Worm (Caenorhabditis elegans) whole organism, L4 larva: Measurements from ENCODE around the gene col-114.

Experiments
- D1046.2 ChIP-seq: fragments of 200-800 bp; sonication (Bioruptor generic); IDR thresholded peaks from 2 replicates; pipeline ENCODE4 v1.3.6; 2022; ENCODE audit warnings: missing genetic modification characterization, missing compliant biosample characterization
- F10B5.3 ChIP-seq: sonication (generic microtip); optimal IDR thresholded peaks from 2 replicates; lab custom pipeline; 2016; ENCODE audit warnings: mild to moderate bottlenecking, missing genetic modification characterization, missing compliant biosample characterization
- F26F4.8 ChIP-seq: fragments of 200-800 bp; sonication (Bioruptor generic); conservative IDR thresholded peaks from 2 replicates; pipeline ENCODE4 v1.3.6; 2022; ENCODE audit warnings: missing genetic modification characterization, missing compliant biosample characterization
- F49E8.2 ChIP-seq: sonication (generic microtip); optimal IDR thresholded peaks from 2 replicates; lab custom pipeline; 2016; ENCODE audit warnings: missing compliant biosample characterization, mild to moderate bottlenecking, missing genetic modification characterization, borderline replicate concordance
- Y5F2A.4 ChIP-seq: fragments of 200-800 bp; sonication (Bioruptor generic); optimal IDR thresholded peaks from 2 replicates; lab custom pipeline; 2018; ENCODE audit warnings: mild to moderate bottlenecking, missing genetic modification characterization, missing compliant biosample characterization
- Y75B8A.6 ChIP-seq: fragments of 200-800 bp; sonication (Bioruptor generic); IDR thresholded peaks from 2 replicates; pipeline ENCODE4 v1.3.6; 2022; ENCODE audit warnings: missing genetic modification reagents, missing genetic modification characterization, missing compliant biosample characterization
- ZK337.2 ChIP-seq: fragments of 200-800 bp; sonication (Bioruptor generic); IDR thresholded peaks from 2 replicates; pipeline ENCODE4 v1.3.6; 2022; ENCODE audit warnings: missing genetic modification reagents, missing genetic modification characterization, missing compliant biosample characterization
- attf-4 ChIP-seq: sonication (generic microtip); optimal IDR thresholded peaks from 3 replicates; lab custom pipeline; 2017; ENCODE audit warnings: missing biosample characterization, missing genetic modification characterization
- ceh-28 ChIP-seq: fragments of 150-350 bp; optimal IDR thresholded peaks from 2 replicates; lab custom pipeline; 2014; ENCODE audit warnings: missing biosample characterization, missing genetic modification reagents, missing genetic modification characterization
- ceh-32 ChIP-seq: sonication (generic microtip); optimal IDR thresholded peaks from 2 replicates; lab custom pipeline; 2016; ENCODE audit warnings: mild to moderate bottlenecking, missing genetic modification characterization, missing compliant biosample characterization; ENCODE audit not compliant: poor library complexity
- ceh-44 ChIP-seq: fragments of 200-800 bp; sonication (Bioruptor generic); IDR thresholded peaks from 2 replicates; pipeline ENCODE4 v1.3.6; 2022; ENCODE audit warnings: missing genetic modification reagents, missing genetic modification characterization, missing compliant biosample characterization
- ceh-82 ChIP-seq: sonication (generic microtip); optimal IDR thresholded peaks from 2 replicates; lab custom pipeline; 2017; ENCODE audit warnings: missing biosample characterization, missing genetic modification characterization
- daf-12 ChIP-seq: fragments of 150-350 bp; optimal IDR thresholded peaks from 2 replicates; lab custom pipeline; 2014; ENCODE audit warnings: missing biosample characterization, missing genetic modification reagents, missing genetic modification characterization
- daf-16 ChIP-seq, 3 experiments: sonication (generic microtip); optimal IDR thresholded peaks; 2 replicates each; lab custom pipeline; 2016 to 2017; ENCODE audit warnings: missing genetic modification characterization in 3 of 3, missing genetic modification reagents in 3 of 3, mild to moderate bottlenecking in 2 of 3, missing compliant biosample characterization in 2 of 3, missing biosample characterization in 1 of 3, moderate library complexity in 1 of 3
- daf-19 ChIP-seq: fragments of 200-800 bp; sonication (Bioruptor generic); conservative IDR thresholded peaks from 2 replicates; pipeline ENCODE4 v1.3.6; 2022; ENCODE audit warnings: missing genetic modification characterization, missing compliant biosample characterization
- dmd-6 ChIP-seq: fragments of 200-800 bp; sonication (Bioruptor generic); IDR thresholded peaks from 2 replicates; pipeline ENCODE4 v1.3.6; 2022; ENCODE audit warnings: missing genetic modification reagents, missing genetic modification characterization, missing compliant biosample characterization
- dmd-8 ChIP-seq: fragments of 200-800 bp; sonication (Bioruptor generic); IDR thresholded peaks from 2 replicates; pipeline ENCODE4 v1.3.6; 2022; ENCODE audit warnings: missing genetic modification characterization, missing compliant biosample characterization
- dpl-1 ChIP-seq: fragments of 150-350 bp; optimal IDR thresholded peaks from 2 replicates; lab custom pipeline; 2014; ENCODE audit warnings: missing biosample characterization, missing genetic modification reagents, missing genetic modification characterization
- duxl-1 ChIP-seq: sonication (generic microtip); optimal IDR thresholded peaks from 2 replicates; lab custom pipeline; 2016; ENCODE audit warnings: mild to moderate bottlenecking, missing genetic modification characterization, moderate library complexity, missing compliant biosample characterization; ENCODE audit not compliant: poor library complexity
- dve-1 ChIP-seq: sonication (generic microtip); optimal IDR thresholded peaks from 2 replicates; lab custom pipeline; 2017; ENCODE audit warnings: antibody characterized with exemption, mild to moderate bottlenecking, missing genetic modification characterization, missing compliant biosample characterization; ENCODE audit not compliant: insufficient read depth
- egl-27 ChIP-seq: sonication (generic microtip); optimal IDR thresholded peaks from 3 replicates; lab custom pipeline; 2017; ENCODE audit warnings: missing biosample characterization, missing genetic modification reagents, missing genetic modification characterization
- egl-43 ChIP-seq: fragments of 200-800 bp; sonication (Bioruptor generic); IDR thresholded peaks from 2 replicates; pipeline ENCODE4 v1.3.6; 2022; ENCODE audit warnings: missing genetic modification reagents, missing genetic modification characterization, missing compliant biosample characterization
- fkh-10 ChIP-seq: fragments of 150-350 bp; optimal IDR thresholded peaks from 2 replicates; lab custom pipeline; 2014; ENCODE audit warnings: missing biosample characterization, missing genetic modification reagents, missing genetic modification characterization
- fos-1 ChIP-seq: fragments of 150-350 bp; optimal IDR thresholded peaks from 2 replicates; lab custom pipeline; 2014; ENCODE audit warnings: missing biosample characterization, missing genetic modification characterization
- hif-1 ChIP-seq, 2 experiments: sonication (generic microtip); optimal IDR thresholded peaks; 2 replicates each; lab custom pipeline; 2016 to 2017; ENCODE audit warnings: missing compliant biosample characterization in 2 of 2, missing genetic modification characterization in 2 of 2, missing genetic modification reagents in 2 of 2, missing genotype in 2 of 2, mild to moderate bottlenecking in 1 of 2
- lin-1 ChIP-seq: fragments of 200-800 bp; sonication (Bioruptor generic); IDR thresholded peaks from 2 replicates; pipeline ENCODE4 v1.3.6; 2022; ENCODE audit warnings: missing genetic modification reagents, missing genetic modification characterization, missing compliant biosample characterization
- lin-13 ChIP-seq: fragments of 150-350 bp; optimal IDR thresholded peaks from 2 replicates; lab custom pipeline; 2014; ENCODE audit warnings: missing biosample characterization, missing genetic modification reagents, missing genetic modification characterization
- lin-15B ChIP-seq: fragments of 150-350 bp; sonication (generic microtip); optimal IDR thresholded peaks from 3 replicates; lab custom pipeline; 2014; ENCODE audit warnings: missing biosample characterization, missing genetic modification characterization
- lin-29 ChIP-seq: fragments of 200-800 bp; sonication (Bioruptor generic); IDR thresholded peaks from 2 replicates; pipeline ENCODE4 v1.3.6; 2022; ENCODE audit warnings: missing genetic modification reagents, missing genetic modification characterization, missing compliant biosample characterization
- lin-38 ChIP-seq: fragments of 200-800 bp; sonication (Bioruptor generic); IDR thresholded peaks from 2 replicates; pipeline ENCODE4 v1.3.6; 2022; ENCODE audit warnings: missing genetic modification reagents, missing genetic modification characterization, missing compliant biosample characterization
- lsy-2 ChIP-seq, 2 experiments: fragments of 150-350 bp in 1 of 2; sonication (generic microtip) in 1 of 2; optimal IDR thresholded peaks; 2 replicates each; lab custom pipeline; 2014 to 2017; ENCODE audit warnings: missing biosample characterization in 2 of 2, missing genetic modification characterization in 2 of 2
- mdl-1 ChIP-seq, 2 experiments: fragments of 150-350 bp in 1 of 2; sonication (generic microtip) in 1 of 2; optimal IDR thresholded peaks; 2 replicates each; lab custom pipeline; 2014 to 2017; ENCODE audit warnings: missing biosample characterization in 2 of 2, missing genetic modification characterization in 2 of 2
- mes-2 ChIP-seq: sonication (generic microtip); optimal IDR thresholded peaks from 2 replicates; lab custom pipeline; 2016; ENCODE audit warnings: missing genotype, mild to moderate bottlenecking, missing genetic modification characterization, missing compliant biosample characterization; ENCODE audit not compliant: poor library complexity, severe bottlenecking
- nhr-42 ChIP-seq: fragments of 200-800 bp; sonication (Bioruptor generic); IDR thresholded peaks from 2 replicates; pipeline ENCODE4 v1.3.6; 2022; ENCODE audit warnings: missing genetic modification characterization, missing compliant biosample characterization
- nhr-6 ChIP-seq: fragments of 150-350 bp; optimal IDR thresholded peaks from 2 replicates; lab custom pipeline; 2014; ENCODE audit warnings: missing biosample characterization, missing genetic modification characterization
- nhr-76 ChIP-seq: fragments of 150-350 bp; optimal IDR thresholded peaks from 2 replicates; lab custom pipeline; 2014; ENCODE audit warnings: missing biosample characterization, missing genetic modification characterization
- pha-4 ChIP-seq, 2 experiments: fragments of 150-350 bp in 1 of 2; fragments of 200-800 bp in 1 of 2; sonication (Bioruptor generic) in 1 of 2; IDR thresholded peaks in 1 of 2; optimal IDR thresholded peaks in 1 of 2; 2 replicates each; pipeline versions ENCODE4 v1.3.6 to Lab custom; 2014 to 2022; ENCODE audit warnings: missing genetic modification characterization in 2 of 2, missing genetic modification reagents in 2 of 2, missing biosample characterization in 1 of 2, missing compliant biosample characterization in 1 of 2
- pqm-1 ChIP-seq: sonication (generic microtip); optimal IDR thresholded peaks from 2 replicates; lab custom pipeline; 2017; ENCODE audit warnings: missing biosample characterization, missing genetic modification characterization
- rbr-2 ChIP-seq: sonication (generic microtip); optimal IDR thresholded peaks from 2 replicates; lab custom pipeline; 2016; ENCODE audit warnings: missing genotype, missing genetic modification characterization, missing compliant biosample characterization
- saeg-2 ChIP-seq: fragments of 200-800 bp; sonication (Bioruptor generic); IDR thresholded peaks from 2 replicates; pipeline ENCODE4 v1.3.6; 2022; ENCODE audit warnings: missing genetic modification reagents, missing genetic modification characterization, missing compliant biosample characterization
- snpc-4 ChIP-seq: fragments of 150-350 bp; optimal IDR thresholded peaks from 2 replicates; lab custom pipeline; 2014; ENCODE audit warnings: missing biosample characterization, missing genetic modification characterization
- unc-130 ChIP-seq: sonication (generic microtip); optimal IDR thresholded peaks from 2 replicates; lab custom pipeline; 2016; ENCODE audit warnings: missing genetic modification reagents, missing genetic modification characterization, missing compliant biosample characterization
- unc-62 ChIP-seq, 3 experiments: fragments of 150-350 bp in 1 of 3; sonication (generic microtip); optimal IDR thresholded peaks in 2 of 3; peaks in 1 of 3; 1 replicate in 1 of 3; 2 replicates in 2 of 3; lab custom pipeline; 2014 to 2017; ENCODE audit warnings: missing biosample characterization in 3 of 3, missing genetic modification characterization in 3 of 3, missing genetic modification reagents in 3 of 3, missing genotype in 1 of 3
- vab-7 ChIP-seq: fragments of 200-800 bp; sonication (Bioruptor generic); IDR thresholded peaks from 2 replicates; pipeline ENCODE4 v1.3.6; 2022; ENCODE audit warnings: missing genetic modification reagents, missing genetic modification characterization, missing compliant biosample characterization
- zag-1 ChIP-seq: fragments of 150-350 bp; optimal IDR thresholded peaks from 2 replicates; lab custom pipeline; 2014; ENCODE audit warnings: missing biosample characterization, missing genetic modification characterization
- zip-11 ChIP-seq: fragments of 200-800 bp; sonication (Bioruptor generic); IDR thresholded peaks from 2 replicates; pipeline ENCODE4 v1.3.6; 2022; ENCODE audit warnings: missing genetic modification characterization, missing compliant biosample characterization
- zip-2 ChIP-seq: fragments of 150-350 bp; optimal IDR thresholded peaks from 2 replicates; lab custom pipeline; 2014; ENCODE audit warnings: missing biosample characterization, missing genetic modification characterization

The col-114 gene

DNA sequence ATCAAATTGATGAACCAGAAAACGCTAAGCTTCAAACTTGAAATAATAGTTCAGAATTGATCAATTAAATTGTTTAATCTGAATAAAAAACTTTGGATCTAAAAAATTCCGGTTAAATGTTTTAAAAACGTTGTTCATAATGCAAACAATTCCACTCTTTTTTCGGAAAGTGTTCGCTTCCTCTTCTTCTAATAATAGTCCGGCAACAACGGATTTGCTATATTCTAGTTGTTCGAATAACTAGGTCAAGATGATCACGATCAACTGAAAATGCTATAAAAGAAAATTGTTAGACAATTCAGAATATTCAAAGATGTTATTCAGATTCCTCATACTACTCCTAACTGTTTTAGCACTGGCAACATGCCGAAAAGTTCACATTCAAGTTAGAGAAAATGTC, 15.5 kb downstream of the col-114 start, which contains the start of gene D2024.4:
D2024.4 (plus strand) TSS at position 301 of the 400 bp plus-strand sequence.
- TF ChIP-seq unc-62 (GFP tag; optimal IDR thresholded peaks at IDR 0.05 in 1 of 2; lab: Kevin White, UChicago) = no peak
- no peak for TF ChIP-seq unc-62 (tag; optimal IDR thresholded peaks at IDR 0.05; lab: Kevin White, UChicago)
- no peak for TF ChIP-seq mes-2 (tag; lab: Kevin White, UChicago)
- no peak for TF ChIP-seq dmd-8
- TF ChIP-seq fos-1 (tag; lab: Kevin White, UChicago) = no peak
- no peak for TF ChIP-seq zag-1 (tag; lab: Kevin White, UChicago)

DNA sequence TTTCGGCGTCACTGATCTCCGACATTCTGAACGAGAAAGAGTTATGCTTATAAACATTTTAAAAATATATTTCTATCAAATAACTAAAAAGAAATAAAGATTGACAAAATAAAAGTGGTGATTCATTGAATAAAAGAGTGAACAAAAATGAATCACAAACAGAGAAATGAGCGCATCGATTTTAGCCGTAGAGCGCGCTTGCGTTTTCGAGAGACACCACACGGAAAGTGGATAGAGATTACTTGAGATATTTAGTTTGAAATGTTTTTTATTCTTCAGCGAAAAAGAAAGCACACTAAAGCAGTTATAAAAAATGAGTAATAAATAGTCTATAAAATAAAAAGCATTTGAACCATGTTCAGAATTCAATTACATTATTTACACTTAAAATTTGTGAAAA, 16.3 kb downstream of the col-114 start, which contains the start of gene cap-1:
cap-1 (minus strand) TSS at position 26 of the 400 bp plus-strand sequence.
- TF ChIP-seq pqm-1 (tag; lab: Kevin White, UChicago) (peak; percentile 37), ceh-82 (tag; lab: Kevin White, UChicago) (no peak), attf-4 (tag; lab: Kevin White, UChicago) (no peak), vab-7 (GFP tag; lab: Robert Waterston, UW) (no peak), egl-27 (tag; lab: Kevin White, UChicago) (no peak), F26F4.8 (GFP tag; lab: Robert Waterston, UW) (no peak), pha-4 (GFP tag; IDR thresholded peaks at IDR 0.05; lab: Robert Waterston, UW) (no peak), pha-4 (tag; optimal IDR thresholded peaks at IDR 0.05; lab: Kevin White, UChicago) (peak; percentile 94), ceh-44 (GFP tag; lab: Robert Waterston, UW) (peak; percentile 78), F10B5.3 (no peak), duxl-1 (no peak), ceh-28 (peak; percentile 43), nhr-76 (tag; lab: Kevin White, UChicago) (no peak), mdl-1 (tag; optimal IDR thresholded peaks at IDR 0.05; lab: Kevin White, UChicago) (no peak), ZK337.2 (no peak), Y75B8A.6 (GFP tag; lab: Robert Waterston, UW) (no peak), snpc-4 (tag; lab: Kevin White, UChicago) (no peak), mes-2 (tag; lab: Kevin White, UChicago) (peak; percentile 96), dmd-6 (GFP tag; lab: Robert Waterston, UW) (0 out of 2 replicates have a peak, but pooled peaks have one; percentile 29), lin-38 (peak; percentile 96), lin-1 (no peak), D1046.2 (no peak), zip-2 (no peak), F49E8.2 (no peak), daf-19 (GFP tag; lab: Robert Waterston, UW) (no peak), ceh-32 (no peak), lin-15B (tag; lab: Kevin White, UChicago) (peak; percentile 17), lin-13 (GFP tag; lab: Kevin White, UChicago) (peak; percentile 67), saeg-2 (GFP tag; lab: Robert Waterston, UW) (no peak), Y5F2A.4 (GFP tag; lab: Kevin White, UChicago) (no peak), zip-11 (GFP tag; lab: Robert Waterston, UW) (no peak), lsy-2 (tag; optimal IDR thresholded peaks at IDR 0.05; lab: Kevin White, UChicago) (peak in 1 of 2 experiments; percentile 85), hif-1 (tag; optimal IDR thresholded peaks at IDR 0.05; lab: Kevin White, UChicago) (peak in 1 of 2 experiments; percentile 60), fkh-10 (GFP tag; lab: Kevin White, UChicago) (peak; percentile 17), daf-16 (GFP tag; optimal IDR thresholded peaks at IDR 0.05; lab: Kevin White, UChicago) (no peak), daf-16 (tag; optimal IDR thresholded peaks at IDR 0.05; lab: Kevin White, UChicago) (peak; percentile 42), daf-12 (tag; lab: Kevin White, UChicago) (no peak), unc-130 (peak; percentile 79), nhr-42 (GFP tag; lab: Robert Waterston, UW) (no peak), rbr-2 (tag; lab: Kevin White, UChicago) (peak; percentile 63), egl-43 (no peak), nhr-6 (tag; lab: Kevin White, UChicago) (peak; percentile 71), dpl-1 (GFP tag; lab: Kevin White, UChicago) (peak; percentile 58), dve-1 (peak; percentile 86), dmd-8 (no peak), lin-29 (GFP tag; lab: Robert Waterston, UW) (no peak)
